Fruit fly (Drosophila melanogaster) whole organism, embryonic: ENCODE measurements around the gene tj.

Experiments
- Asciz ChIP-seq: fragments of 200-800 bp; sonication (Bioruptor generic); optimal IDR thresholded peaks from 2 replicates; lab custom pipeline; 2017; ENCODE audit warnings: missing biosample characterization, mild to moderate bottlenecking, missing genetic modification characterization, missing genetic modification reagents
- Atf-2 ChIP-seq: fragments of 200-800 bp; sonication (Bioruptor generic); optimal IDR thresholded peaks from 2 replicates; lab custom pipeline; 2016; ENCODE audit warnings: missing biosample characterization, missing genetic modification characterization
- CG10209 ChIP-seq: fragments of 200-800 bp; sonication (Bioruptor generic); optimal IDR thresholded peaks from 3 replicates; lab custom pipeline; 2017; ENCODE audit warnings: missing biosample characterization, mild to moderate bottlenecking, missing genetic modification characterization, missing genetic modification reagents
- CG10959 ChIP-seq: fragments of 200-800 bp; sonication (Bioruptor generic); IDR thresholded peaks from 2 replicates; pipeline ENCODE4 v1.3.6; 2022; ENCODE audit warnings: missing biosample characterization, missing genetic modification characterization
- CG12071 ChIP-seq: fragments of 200-800 bp; sonication (Bioruptor generic); optimal IDR thresholded peaks from 3 replicates; lab custom pipeline; 2018; ENCODE audit warnings: missing biosample characterization, mild to moderate bottlenecking, missing genetic modification characterization
- CG12942 ChIP-seq: fragments of 200-800 bp; sonication (Bioruptor generic); optimal IDR thresholded peaks from 3 replicates; lab custom pipeline; 2016; ENCODE audit warnings: missing biosample characterization, missing genetic modification characterization
- CG13287 ChIP-seq: fragments of 200-800 bp; sonication (Bioruptor generic); IDR thresholded peaks from 2 replicates; pipeline ENCODE4 v1.3.6; 2022; ENCODE audit warnings: missing biosample characterization, missing genetic modification characterization; ENCODE audit not compliant: partially characterized antibody
- CG15696 ChIP-seq: fragments of 200-800 bp; sonication (Bioruptor generic); optimal IDR thresholded peaks from 2 replicates; lab custom pipeline; 2019; ENCODE audit warnings: missing biosample characterization, mild to moderate bottlenecking, missing genetic modification characterization, moderate library complexity
- CG18599 ChIP-seq: fragments of 200-800 bp; sonication (Bioruptor generic); optimal IDR thresholded peaks from 3 replicates; lab custom pipeline; 2017; ENCODE audit warnings: missing biosample characterization, missing genetic modification characterization, mild to moderate bottlenecking, moderate library complexity, missing genetic modification reagents
- CG31365 ChIP-seq: fragments of 200-800 bp; sonication (Bioruptor generic); optimal IDR thresholded peaks from 2 replicates; lab custom pipeline; 2018; ENCODE audit warnings: missing biosample characterization, mild to moderate bottlenecking, missing genetic modification characterization
- CG3163 ChIP-seq: fragments of 200-800 bp; sonication (Bioruptor generic); optimal IDR thresholded peaks from 3 replicates; lab custom pipeline; 2016; ENCODE audit warnings: missing biosample characterization, missing genetic modification characterization
- CG34422 ChIP-seq: fragments of 200-800 bp; sonication (Bioruptor generic); IDR thresholded peaks from 3 replicates; pipeline ENCODE4 v1.3.6; 2022; ENCODE audit warnings: missing biosample characterization, missing genetic modification characterization
- CG3847 ChIP-seq: fragments of 200-800 bp; sonication (Bioruptor generic); IDR thresholded peaks from 2 replicates; pipeline ENCODE4 v1.3.6; 2022; ENCODE audit warnings: missing biosample characterization, missing genetic modification characterization
- CG4328 ChIP-seq: fragments of 200-800 bp; sonication (Bioruptor generic); optimal IDR thresholded peaks from 3 replicates; lab custom pipeline; 2017; ENCODE audit warnings: missing biosample characterization, missing genetic modification reagents, missing genetic modification characterization
- CG4730 ChIP-seq: fragments of 200-800 bp; sonication (Bioruptor generic); IDR thresholded peaks from 2 replicates; pipeline ENCODE4 v1.3.6; 2022; ENCODE audit warnings: missing biosample characterization, missing genetic modification characterization
- CG6765 ChIP-seq: fragments of 200-800 bp; sonication (Bioruptor generic); optimal IDR thresholded peaks from 3 replicates; lab custom pipeline; 2017; ENCODE audit warnings: missing biosample characterization, mild to moderate bottlenecking, missing genetic modification characterization
- CG7556 ChIP-seq: fragments of 200-800 bp; sonication (Bioruptor generic); optimal IDR thresholded peaks from 2 replicates; lab custom pipeline; 2017; ENCODE audit warnings: missing biosample characterization, mild to moderate bottlenecking, missing genetic modification characterization
- D19A ChIP-seq: fragments of 200-800 bp; optimal IDR thresholded peaks from 3 replicates; lab custom pipeline; 2019; ENCODE audit warnings: missing biosample characterization, mild to moderate bottlenecking, missing genetic modification characterization, moderate library complexity
- Dbx ChIP-seq: fragments of 200-800 bp; sonication (Bioruptor generic); IDR thresholded peaks from 3 replicates; pipeline ENCODE4 v1.3.6; 2022; ENCODE audit warnings: missing biosample characterization, missing genetic modification characterization
- Ets65A ChIP-seq: fragments of 200-800 bp; sonication (Bioruptor generic); peaks from one replicate; lab custom pipeline; 2016; ENCODE audit warnings: missing biosample characterization, missing genetic modification characterization
- Fer1 ChIP-seq: fragments of 200-800 bp; sonication (Bioruptor generic); optimal IDR thresholded peaks from 2 replicates; lab custom pipeline; 2017; ENCODE audit warnings: missing biosample characterization, mild to moderate bottlenecking, missing genetic modification characterization
- Fer2 ChIP-seq: fragments of 200-800 bp; sonication (Bioruptor generic); optimal IDR thresholded peaks from 2 replicates; lab custom pipeline; 2018; ENCODE audit warnings: missing biosample characterization, mild to moderate bottlenecking, missing genetic modification characterization, moderate library complexity
- GATAe ChIP-seq: fragments of 200-800 bp; sonication (Bioruptor generic); conservative IDR thresholded peaks from 2 replicates; pipeline ENCODE4 v1.3.6; 2022; ENCODE audit warnings: missing biosample characterization, missing genetic modification characterization
- Hr78 ChIP-seq, 2 experiments: fragments of 200-800 bp in 1 of 2; fragments of >200 bp in 1 of 2; sonication (Bioruptor generic) in 1 of 2; optimal IDR thresholded peaks; 2 replicates each; lab custom pipeline; 2017 to 2019; ENCODE audit warnings: missing biosample characterization in 2 of 2, missing genetic modification characterization in 2 of 2, mild to moderate bottlenecking in 1 of 2, moderate library complexity in 1 of 2
- Kr ChIP-seq: fragments of 200-800 bp; sonication (Bioruptor generic); optimal IDR thresholded peaks from 2 replicates; lab custom pipeline; 2017; ENCODE audit warnings: missing biosample characterization, mild to moderate bottlenecking, missing genetic modification characterization
- MTF-1 ChIP-seq: fragments of 200-800 bp; sonication (Bioruptor generic); optimal IDR thresholded peaks from 2 replicates; lab custom pipeline; 2018; ENCODE audit warnings: missing biosample characterization, mild to moderate bottlenecking, missing genetic modification characterization, borderline replicate concordance
- Mad ChIP-seq: fragments of 200-800 bp; sonication (Bioruptor generic); optimal IDR thresholded peaks from 2 replicates; lab custom pipeline; 2016; ENCODE audit warnings: missing biosample characterization, missing genetic modification characterization
- Med ChIP-seq: fragments of 200-800 bp; sonication (Bioruptor generic); peaks from one replicate; lab custom pipeline; 2016; ENCODE audit warnings: missing biosample characterization, missing genetic modification characterization, mild to moderate bottlenecking, inconsistent platforms, moderate library complexity
- Mes4 ChIP-seq: fragments of 200-800 bp; sonication (Bioruptor generic); optimal IDR thresholded peaks from 2 replicates; lab custom pipeline; 2016; ENCODE audit warnings: missing biosample characterization, missing genetic modification characterization
- Ssrp ChIP-seq: fragments of 200-800 bp; sonication (Bioruptor generic); optimal IDR thresholded peaks from 2 replicates; lab custom pipeline; 2018; ENCODE audit warnings: missing biosample characterization, mild to moderate bottlenecking, missing genetic modification characterization, moderate library complexity
- chinmo ChIP-seq: fragments of 200-800 bp; sonication (Bioruptor generic); IDR thresholded peaks from 4 replicates; pipeline ENCODE4 v1.3.6; 2022; ENCODE audit warnings: missing biosample characterization, missing genetic modification characterization; ENCODE audit not compliant: partially characterized antibody
- dmrt11E ChIP-seq: fragments of 200-800 bp; sonication (Bioruptor generic); optimal IDR thresholded peaks from 3 replicates; lab custom pipeline; 2018; ENCODE audit warnings: missing biosample characterization, mild to moderate bottlenecking, missing genetic modification characterization, moderate library complexity
- dysf ChIP-seq: fragments of 200-800 bp; sonication (Bioruptor generic); IDR thresholded peaks from 3 replicates; pipeline ENCODE4 v1.3.6; 2022; ENCODE audit warnings: missing biosample characterization, missing genetic modification characterization
- emc ChIP-seq: fragments of 200-800 bp; sonication (Bioruptor generic); optimal IDR thresholded peaks from 2 replicates; lab custom pipeline; 2016; ENCODE audit warnings: missing biosample characterization, missing genetic modification characterization
- fd102C ChIP-seq: fragments of 200-800 bp; sonication (Bioruptor generic); optimal IDR thresholded peaks from 2 replicates; lab custom pipeline; 2018; ENCODE audit warnings: missing biosample characterization, mild to moderate bottlenecking, missing genetic modification characterization, moderate library complexity
- gcm ChIP-seq: fragments of 200-800 bp; sonication (Bioruptor generic); optimal IDR thresholded peaks from 2 replicates; lab custom pipeline; 2019; ENCODE audit warnings: missing biosample characterization, mild to moderate bottlenecking, missing genetic modification characterization, moderate library complexity
- grn ChIP-seq: fragments of 200-800 bp; sonication (Bioruptor generic); optimal IDR thresholded peaks from 3 replicates; lab custom pipeline; 2017; ENCODE audit warnings: missing biosample characterization, missing genetic modification characterization
- h ChIP-seq: fragments of >200 bp; optimal IDR thresholded peaks from 2 replicates; lab custom pipeline; 2017
- ham ChIP-seq: fragments of 200-800 bp; sonication (Bioruptor generic); IDR thresholded peaks from 2 replicates; pipeline ENCODE4 v1.3.6; 2022; ENCODE audit warnings: missing biosample characterization, missing genetic modification characterization
- jumu ChIP-seq: fragments of 200-800 bp; sonication (Bioruptor generic); optimal IDR thresholded peaks from 3 replicates; lab custom pipeline; 2016; ENCODE audit warnings: missing biosample characterization, missing genetic modification characterization
- mirr ChIP-seq: fragments of 200-800 bp; sonication (Bioruptor generic); optimal IDR thresholded peaks from 3 replicates; lab custom pipeline; 2018; ENCODE audit warnings: missing biosample characterization, mild to moderate bottlenecking, missing genetic modification characterization
- nerfin-1 ChIP-seq: fragments of 200-800 bp; sonication (Bioruptor generic); optimal IDR thresholded peaks from 3 replicates; lab custom pipeline; 2019; ENCODE audit warnings: missing biosample characterization, mild to moderate bottlenecking, missing genetic modification characterization, moderate library complexity
- row ChIP-seq: fragments of 200-800 bp; sonication (Bioruptor generic); IDR thresholded peaks from 3 replicates; pipeline ENCODE4 v1.3.6; 2022; ENCODE audit warnings: missing biosample characterization, missing genetic modification characterization
- so ChIP-seq: fragments of 200-800 bp; sonication (Bioruptor generic); IDR thresholded peaks from 3 replicates; pipeline ENCODE4 v1.3.6; 2022; ENCODE audit warnings: missing biosample characterization, missing genetic modification characterization
- stwl ChIP-seq: fragments of 200-800 bp; sonication (Bioruptor generic); optimal IDR thresholded peaks from 3 replicates; lab custom pipeline; 2018; ENCODE audit warnings: missing biosample characterization, mild to moderate bottlenecking, missing genetic modification characterization, moderate library complexity
- ttk ChIP-seq: fragments of 200-800 bp; sonication (Bioruptor generic); IDR thresholded peaks from 2 replicates; pipeline ENCODE4 v2.1.2; 2022; ENCODE audit warnings: missing biosample characterization, missing genetic modification characterization
- vfl ChIP-seq: fragments of 200-800 bp; sonication (Bioruptor generic); optimal IDR thresholded peaks from 2 replicates; lab custom pipeline; 2016; ENCODE audit warnings: missing biosample characterization, missing genetic modification characterization
- wdn ChIP-seq: fragments of 200-800 bp; sonication (Bioruptor generic); IDR thresholded peaks from 2 replicates; pipeline ENCODE4 v1.3.6; 2022; ENCODE audit warnings: missing biosample characterization, missing genetic modification characterization
- zfh2 ChIP-seq: fragments of 200-800 bp; sonication (Bioruptor generic); optimal IDR thresholded peaks from 2 replicates; lab custom pipeline; 2016; ENCODE audit warnings: missing biosample characterization, missing genetic modification characterization

Gene tj

DNA sequence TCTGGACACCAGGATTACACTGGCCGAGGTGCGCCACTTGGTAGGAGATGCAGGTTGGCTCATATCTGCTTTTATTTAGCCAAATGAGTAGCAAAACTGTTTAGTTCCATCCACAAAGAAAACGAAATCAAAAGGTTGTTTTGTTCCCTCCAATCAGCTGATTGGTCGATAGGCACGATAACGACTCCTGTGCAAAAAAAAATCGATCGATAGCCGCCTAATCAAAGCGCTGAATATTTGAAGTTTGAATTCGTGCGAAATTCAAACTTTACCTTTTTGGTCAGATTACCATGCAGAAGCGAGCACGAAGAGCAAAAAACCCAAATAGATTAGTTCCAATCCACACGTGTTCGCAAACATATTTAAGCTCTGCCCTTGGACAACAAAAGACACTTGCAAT is 20.5 kb downstream of the tj start, which contains the start of the genes CG10195 and CG13084 (continued):
- TF ChIP-seq CG4328 (GFP tag; lab: Kevin White, UChicago) (no peak), Kr (no peak), row (GFP tag; lab: Robert Waterston, UW) (no peak), Mes4 (GFP tag; lab: Kevin White, UChicago) (no peak), nerfin-1 (tag; lab: Kevin White, UChicago) (no peak), zfh2 (GFP tag; lab: Kevin White, UChicago) (no peak), Ets65A (GFP tag; lab: Kevin White, UChicago) (no peak), dmrt11E (tag; lab: Kevin White, UChicago) (no peak), CG3163 (no peak), wdn (GFP tag; lab: Robert Waterston, UW) (no peak), grn (GFP tag; lab: Kevin White, UChicago) (no peak), MTF-1 (GFP tag; lab: Kevin White, UChicago) (no peak), D19A (tag; lab: Kevin White, UChicago) (no peak), mirr (GFP tag; lab: Kevin White, UChicago) (no peak)

DNA sequence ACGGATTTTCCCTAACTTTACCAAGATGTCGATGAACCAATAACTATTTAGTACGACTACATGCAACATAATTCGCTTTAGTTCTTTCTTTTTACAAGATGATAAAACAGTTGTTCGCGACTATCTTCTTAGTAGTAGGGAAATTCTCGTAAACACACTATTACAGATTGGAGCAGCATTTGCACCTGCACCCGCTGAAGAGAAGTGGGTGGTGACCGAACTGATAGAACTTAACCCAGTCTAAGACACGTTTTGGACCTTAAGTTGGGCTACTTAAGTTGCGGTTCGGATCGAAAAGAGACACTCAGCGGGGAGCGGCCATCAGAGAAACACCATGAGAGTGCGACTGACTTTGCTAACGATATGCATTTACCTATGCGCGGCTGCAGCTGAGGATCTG is 23.1 kb downstream of the tj start, which contains the start of gene CG13083:
TSS of gene CG13083 (plus strand) at position 301 of the 400 bp plus-strand sequence.
- TF ChIP-seq ttk (no peak), CG31365 (no peak), CG18599 (no peak), vfl (GFP tag; lab: Kevin White, UChicago) (no peak), CG12071 (GFP tag; lab: Kevin White, UChicago) (no peak), CG12942 (GFP tag; lab: Kevin White, UChicago) (no peak), Dbx (GFP tag; lab: Robert Waterston, UW) (no peak), Asciz (GFP tag; lab: Kevin White, UChicago) (no peak)

DNA sequence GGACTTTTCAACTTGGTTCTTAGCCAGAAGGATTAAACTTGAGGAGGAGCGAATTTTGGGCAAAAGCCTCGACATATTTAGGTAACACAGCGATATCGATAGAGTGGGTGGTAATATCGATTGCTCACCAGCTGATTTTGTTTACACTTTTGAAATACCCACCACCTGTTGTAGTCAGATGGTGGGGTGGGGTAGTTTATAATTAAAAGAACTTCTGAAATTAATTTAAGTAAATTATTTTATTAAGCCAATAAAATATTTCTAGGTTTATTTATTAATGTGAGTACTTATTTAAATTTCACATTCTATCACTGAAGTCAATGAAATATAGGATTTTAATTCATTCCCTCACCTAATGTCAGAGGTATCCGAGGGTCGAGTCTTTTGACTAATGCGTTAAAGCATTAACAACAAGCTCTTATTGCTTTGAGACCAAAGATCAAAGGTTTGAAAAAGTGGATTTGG is 26.0 kb downstream of the tj start, which contains the start of the genes CG10194 and CG18094:
TSS of gene CG10194 (minus strand) at position 108 of the 465 bp plus-strand sequence.
TSS of gene CG18094 (plus strand) at position 266 of the 465 bp plus-strand sequence.
- no peak for TF ChIP-seq Mad (GFP tag; lab: Kevin White, UChicago)
- TF ChIP-seq CG3847 (GFP tag; lab: Robert Waterston, UW), result no peak
- no peak for TF ChIP-seq h (lab: Kevin White, UChicago)
- peak; percentile 66 for TF ChIP-seq Fer1
- TF ChIP-seq CG15696, result no peak
- 0 out of 4 replicates have a peak, but pooled peaks have one; percentile 43 for TF ChIP-seq chinmo (GFP tag; lab: Robert Waterston, UW)
- no peak for TF ChIP-seq Atf-2
- TF ChIP-seq stwl, result peak; percentile 9
- no peak for TF ChIP-seq CG7556 (GFP tag; lab: Kevin White, UChicago)
- no peak for TF ChIP-seq emc (GFP tag; lab: Kevin White, UChicago)
- TF ChIP-seq so (GFP tag; lab: Robert Waterston, UW), result no peak
- no peak for TF ChIP-seq fd102C (GFP tag; lab: Kevin White, UChicago)
- no peak for TF ChIP-seq Hr78 (GFP tag; optimal IDR thresholded peaks at IDR 0.05; lab: Kevin White, UChicago)
- TF ChIP-seq GATAe (GFP tag; lab: Robert Waterston, UW), result no peak
- no peak for TF ChIP-seq CG4730 (GFP tag; lab: Robert Waterston, UW)
- peak; percentile 71 for TF ChIP-seq Med (GFP tag; lab: Kevin White, UChicago)
- no peak for TF ChIP-seq jumu
- TF ChIP-seq CG6765 (GFP tag; lab: Kevin White, UChicago), result no peak
- no peak for TF ChIP-seq Fer2 (tag; lab: Kevin White, UChicago)
- no peak for TF ChIP-seq ham (GFP tag; lab: Robert Waterston, UW)
- peak; percentile 75 for TF ChIP-seq CG13287 (GFP tag; lab: Robert Waterston, UW)
- TF ChIP-seq Ssrp (tag; lab: Kevin White, UChicago), result no peak
- TF ChIP-seq gcm (GFP tag; lab: Kevin White, UChicago), result no peak
- TF ChIP-seq dysf (GFP tag; lab: Robert Waterston, UW), result no peak
- no peak for TF ChIP-seq CG10959 (GFP tag; lab: Robert Waterston, UW)
- TF ChIP-seq CG10209, result peak; percentile 29
- TF ChIP-seq CG34422 (GFP tag; lab: Robert Waterston, UW), result peak; percentile 40; the same call in 1 of the 3 replicates
